Worm (Caenorhabditis elegans) whole organism, late embryonic: ENCODE results near the gene C37H5.14.

Experiments
- ceh-19 ChIP-seq: fragments of 200-800 bp; sonication (Bioruptor generic); optimal IDR thresholded peaks from 2 replicates; lab custom pipeline; 2018; ENCODE audit warnings: mild to moderate bottlenecking, missing genetic modification characterization, missing compliant biosample characterization
- ceh-24 ChIP-seq: sonication (generic microtip); optimal IDR thresholded peaks from 2 replicates; lab custom pipeline; 2016; ENCODE audit warnings: mild to moderate bottlenecking, missing genetic modification characterization, missing compliant biosample characterization
- hlh-15 ChIP-seq: sonication (generic microtip); optimal IDR thresholded peaks from 2 replicates; lab custom pipeline; 2016; ENCODE audit warnings: missing genetic modification characterization, missing compliant biosample characterization
- pag-3 ChIP-seq: sonication (generic microtip); optimal IDR thresholded peaks from 2 replicates; lab custom pipeline; 2016; ENCODE audit warnings: missing compliant biosample characterization, missing genetic modification characterization, borderline replicate concordance
- pqm-1 ChIP-seq: sonication (generic microtip); optimal IDR thresholded peaks from 2 replicates; lab custom pipeline; 2016; ENCODE audit warnings: missing genetic modification characterization, missing compliant biosample characterization
- rnt-1 ChIP-seq: sonication (generic microtip); optimal IDR thresholded peaks from 2 replicates; lab custom pipeline; 2016; ENCODE audit warnings: missing genetic modification characterization, missing compliant biosample characterization
- sox-4 ChIP-seq: sonication (generic microtip); optimal IDR thresholded peaks from 2 replicates; lab custom pipeline; 2017; ENCODE audit warnings: mild to moderate bottlenecking, missing genetic modification characterization, inconsistent platforms, missing compliant biosample characterization

DNA sequence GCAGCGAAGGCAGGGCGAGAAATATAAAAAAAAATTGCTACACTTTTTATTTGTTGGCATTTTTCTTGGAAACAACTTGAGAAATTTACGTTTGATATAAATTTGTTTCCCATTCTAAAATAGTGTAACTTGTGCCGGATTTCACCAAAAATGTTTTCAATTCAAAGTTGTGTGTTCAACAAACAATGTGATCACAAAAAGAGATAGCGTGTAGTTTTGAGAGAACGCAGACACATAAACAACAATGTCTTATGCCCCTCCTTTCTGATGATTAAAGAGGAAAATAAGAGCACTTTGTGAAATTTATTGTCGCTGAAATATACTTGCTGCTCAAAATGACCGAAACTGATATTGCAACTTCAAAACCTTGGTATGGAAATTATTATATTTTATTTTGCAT lies 13.2 kb upstream of the C37H5.14 start, which contains the start of gene abhd-5.1:
- no peak for TF ChIP-seq ceh-19 (GFP tag; lab: Kevin White, UChicago)
- no peak for TF ChIP-seq pag-3 (tag; lab: Kevin White, UChicago)
- no peak for TF ChIP-seq hlh-15 (tag; lab: Kevin White, UChicago)
- TF ChIP-seq pqm-1, result no peak
- no peak for TF ChIP-seq ceh-24
- TF ChIP-seq sox-4 (tag; lab: Kevin White, UChicago), result no peak
- TF ChIP-seq rnt-1 (tag; lab: Kevin White, UChicago), result no peak
